Fruit fly (Drosophila melanogaster) whole organism, prepupa: ENCODE measurements around the gene Cpr72Ea.

Experiments
- CG10631 ChIP-seq: fragments of 200-800 bp; sonication (Bioruptor generic); optimal IDR thresholded peaks from 2 replicates; lab custom pipeline; 2016; ENCODE audit warnings: missing biosample characterization, missing genetic modification characterization
- CG10669 ChIP-seq: fragments of 200-800 bp; sonication (Bioruptor generic); optimal IDR thresholded peaks from 3 replicates; lab custom pipeline; 2018; ENCODE audit warnings: missing biosample characterization, mild to moderate bottlenecking, missing genetic modification characterization, moderate library complexity
- CG11762 ChIP-seq: fragments of 200-800 bp; sonication (Bioruptor generic); optimal IDR thresholded peaks from 3 replicates; lab custom pipeline; 2016; ENCODE audit warnings: missing biosample characterization, missing genetic modification characterization; ENCODE audit not compliant: insufficient read depth
- CG11902 ChIP-seq: fragments of 200-800 bp; sonication (Bioruptor generic); optimal IDR thresholded peaks from 3 replicates; lab custom pipeline; 2016; ENCODE audit warnings: missing biosample characterization, missing genetic modification characterization
- CG15336 ChIP-seq: fragments of 200-800 bp; sonication (Bioruptor generic); IDR thresholded peaks from 2 replicates; pipeline ENCODE4 v1.3.6; 2022; ENCODE audit warnings: missing biosample characterization, missing genetic modification characterization
- CG1621 ChIP-seq: fragments of 200-800 bp; sonication (Bioruptor generic); optimal IDR thresholded peaks from 3 replicates; lab custom pipeline; 2018; ENCODE audit warnings: missing biosample characterization, mild to moderate bottlenecking, missing genetic modification characterization
- CG16779 ChIP-seq: fragments of 200-800 bp; sonication (Bioruptor generic); optimal IDR thresholded peaks from 3 replicates; lab custom pipeline; 2017; ENCODE audit warnings: missing biosample characterization, mild to moderate bottlenecking, missing genetic modification characterization
- CG3032 ChIP-seq: fragments of 200-800 bp; optimal IDR thresholded peaks from 2 replicates; lab custom pipeline; 2019; ENCODE audit warnings: missing biosample characterization, mild to moderate bottlenecking, missing genetic modification characterization, moderate library complexity
- CG31627 ChIP-seq: fragments of 200-800 bp; sonication (Bioruptor generic); optimal IDR thresholded peaks from 3 replicates; lab custom pipeline; 2016; ENCODE audit warnings: missing biosample characterization, missing genetic modification characterization
- CG32006 ChIP-seq: fragments of 200-800 bp; sonication (Bioruptor generic); optimal IDR thresholded peaks from 3 replicates; lab custom pipeline; 2017; ENCODE audit warnings: missing biosample characterization, mild to moderate bottlenecking, missing genetic modification characterization
- CG34406 ChIP-seq: fragments of 200-800 bp; sonication (Bioruptor generic); optimal IDR thresholded peaks from 3 replicates; lab custom pipeline; 2016; ENCODE audit warnings: missing biosample characterization, missing genetic modification characterization
- CG3919 ChIP-seq: fragments of 200-800 bp; sonication (Bioruptor generic); optimal IDR thresholded peaks from 3 replicates; lab custom pipeline; 2016; ENCODE audit warnings: missing biosample characterization, missing genetic modification characterization
- CG6163 ChIP-seq: fragments of 200-800 bp; sonication (Bioruptor generic); IDR thresholded peaks from 3 replicates; pipeline ENCODE4 v1.3.6; 2022; ENCODE audit warnings: missing biosample characterization, missing genetic modification characterization
- CG6276 ChIP-seq: fragments of 200-800 bp; sonication (Bioruptor generic); optimal IDR thresholded peaks from 2 replicates; lab custom pipeline; 2017; ENCODE audit warnings: missing biosample characterization, mild to moderate bottlenecking, missing genetic modification characterization
- CG6792 ChIP-seq: fragments of 200-800 bp; sonication (Bioruptor generic); optimal IDR thresholded peaks from 3 replicates; lab custom pipeline; 2016; ENCODE audit warnings: missing biosample characterization, missing genetic modification characterization
- CG6808 ChIP-seq: fragments of 200-800 bp; sonication (Bioruptor generic); optimal IDR thresholded peaks from 3 replicates; lab custom pipeline; 2017; ENCODE audit warnings: missing biosample characterization, missing genetic modification characterization, mild to moderate bottlenecking, moderate library complexity, missing genetic modification reagents
- CG6854 ChIP-seq: fragments of 200-800 bp; sonication (Bioruptor generic); optimal IDR thresholded peaks from 2 replicates; lab custom pipeline; 2017; ENCODE audit warnings: missing biosample characterization, mild to moderate bottlenecking, missing genetic modification characterization
- CG7368 ChIP-seq: fragments of 200-800 bp; sonication (Bioruptor generic); optimal IDR thresholded peaks from 3 replicates; lab custom pipeline; 2016; ENCODE audit warnings: missing biosample characterization, missing genetic modification characterization
- CG8119 ChIP-seq: fragments of 200-800 bp; sonication (Bioruptor generic); IDR thresholded peaks from 3 replicates; pipeline ENCODE4 v1.3.6; 2022; ENCODE audit warnings: missing biosample characterization, missing genetic modification characterization
- CG8319 ChIP-seq: fragments of 200-800 bp; sonication (Bioruptor generic); optimal IDR thresholded peaks from 3 replicates; lab custom pipeline; 2016; ENCODE audit warnings: missing biosample characterization, missing genetic modification characterization
- CG8632 ChIP-seq: fragments of 200-800 bp; sonication (Bioruptor generic); optimal IDR thresholded peaks from 3 replicates; lab custom pipeline; 2016; ENCODE audit warnings: missing biosample characterization, missing genetic modification characterization
- CG9139 ChIP-seq: fragments of 200-800 bp; sonication (Bioruptor generic); optimal IDR thresholded peaks from 3 replicates; lab custom pipeline; 2017; ENCODE audit warnings: missing biosample characterization, mild to moderate bottlenecking, missing genetic modification characterization
- Eip75B ChIP-seq: fragments of 200-800 bp; sonication (Bioruptor generic); optimal IDR thresholded peaks from 3 replicates; lab custom pipeline; 2016; ENCODE audit warnings: missing biosample characterization, missing genetic modification characterization
- Eip78C ChIP-seq: fragments of 200-800 bp; sonication (Bioruptor generic); peaks from one replicate; lab custom pipeline; 2016; ENCODE audit warnings: missing biosample characterization, missing genetic modification characterization
- Eip93F ChIP-seq: fragments of 200-800 bp; sonication (Bioruptor generic); optimal IDR thresholded peaks from 2 replicates; lab custom pipeline; 2016; ENCODE audit warnings: missing biosample characterization, mild to moderate bottlenecking, missing genetic modification characterization
- Ets21C ChIP-seq: fragments of 200-800 bp; sonication (Bioruptor generic); optimal IDR thresholded peaks from 3 replicates; lab custom pipeline; 2016; ENCODE audit warnings: missing biosample characterization, missing genetic modification characterization
- Ets96B ChIP-seq: fragments of 200-800 bp; optimal IDR thresholded peaks from 2 replicates; lab custom pipeline; 2019; ENCODE audit warnings: missing biosample characterization, mild to moderate bottlenecking, missing genetic modification characterization, moderate library complexity
- Hr38 ChIP-seq: sonication (Bioruptor generic); optimal IDR thresholded peaks from 2 replicates; lab custom pipeline; 2016; ENCODE audit warnings: missing biosample characterization, missing genetic modification characterization
- Hr39 ChIP-seq: fragments of 200-800 bp; sonication (Bioruptor generic); optimal IDR thresholded peaks from 2 replicates; lab custom pipeline; 2016; ENCODE audit warnings: missing biosample characterization, missing genetic modification characterization
- Hr4 ChIP-seq: fragments of 200-800 bp; sonication (Bioruptor generic); optimal IDR thresholded peaks from 3 replicates; lab custom pipeline; 2016; ENCODE audit warnings: missing biosample characterization, missing genetic modification characterization
- Met ChIP-seq: fragments of 200-800 bp; sonication (Bioruptor generic); optimal IDR thresholded peaks from 3 replicates; lab custom pipeline; 2016; ENCODE audit warnings: missing biosample characterization, missing genetic modification characterization
- OdsH ChIP-seq: fragments of 200-800 bp; sonication (Bioruptor generic); optimal IDR thresholded peaks from 3 replicates; lab custom pipeline; 2016; ENCODE audit warnings: missing biosample characterization, missing genetic modification characterization
- Smox ChIP-seq: fragments of 200-800 bp; sonication (Bioruptor generic); optimal IDR thresholded peaks from 3 replicates; lab custom pipeline; 2016; ENCODE audit warnings: missing biosample characterization, missing genetic modification characterization
- Sox102F ChIP-seq: fragments of 200-800 bp; sonication (Bioruptor generic); optimal IDR thresholded peaks from 2 replicates; lab custom pipeline; 2016; ENCODE audit warnings: missing biosample characterization, mild to moderate bottlenecking, missing genetic modification characterization
- Sox14 ChIP-seq: fragments of 200-800 bp; sonication (Bioruptor generic); optimal IDR thresholded peaks from 3 replicates; lab custom pipeline; 2016; ENCODE audit warnings: missing biosample characterization, missing genetic modification characterization
- Sox15 ChIP-seq: fragments of 200-800 bp; sonication (Bioruptor generic); optimal IDR thresholded peaks from 3 replicates; lab custom pipeline; 2016; ENCODE audit warnings: missing biosample characterization, missing genetic modification characterization
- achi ChIP-seq: fragments of 200-800 bp; sonication (Bioruptor generic); optimal IDR thresholded peaks from 3 replicates; lab custom pipeline; 2016; ENCODE audit warnings: missing biosample characterization, missing genetic modification characterization
- acj6 ChIP-seq: fragments of 200-800 bp; sonication (Bioruptor generic); optimal IDR thresholded peaks from 3 replicates; lab custom pipeline; 2016; ENCODE audit warnings: missing biosample characterization, missing genetic modification characterization
- cyc ChIP-seq: fragments of 200-800 bp; sonication (Bioruptor generic); optimal IDR thresholded peaks from 3 replicates; lab custom pipeline; 2016; ENCODE audit warnings: missing biosample characterization, missing genetic modification characterization
- dac ChIP-seq: fragments of 200-800 bp; sonication (Bioruptor generic); optimal IDR thresholded peaks from 2 replicates; lab custom pipeline; 2017; ENCODE audit warnings: missing biosample characterization, mild to moderate bottlenecking, missing genetic modification characterization
- dsx ChIP-seq: fragments of 200-800 bp; optimal IDR thresholded peaks from 3 replicates; lab custom pipeline; 2019; ENCODE audit warnings: missing biosample characterization, mild to moderate bottlenecking, missing genetic modification characterization, moderate library complexity; ENCODE audit not compliant: poor library complexity, severe bottlenecking
- eg ChIP-seq: fragments of 200-800 bp; sonication (Bioruptor generic); IDR thresholded peaks from 3 replicates; pipeline ENCODE4 v1.3.6; 2022; ENCODE audit warnings: missing biosample characterization, missing genetic modification characterization
- fd59A ChIP-seq: fragments of 200-800 bp; sonication (Bioruptor generic); optimal IDR thresholded peaks from 2 replicates; lab custom pipeline; 2017; ENCODE audit warnings: missing biosample characterization, mild to moderate bottlenecking, missing genetic modification characterization, missing genetic modification reagents
- fd85E ChIP-seq: fragments of 200-800 bp; sonication (Bioruptor generic); optimal IDR thresholded peaks from 3 replicates; lab custom pipeline; 2016; ENCODE audit warnings: missing biosample characterization, missing genetic modification characterization
- fkh ChIP-seq: fragments of 200-800 bp; sonication (Bioruptor generic); optimal IDR thresholded peaks from 3 replicates; lab custom pipeline; 2017; ENCODE audit warnings: missing biosample characterization, mild to moderate bottlenecking, missing genetic modification characterization, moderate library complexity
- lz ChIP-seq: fragments of 200-800 bp; sonication (Bioruptor generic); optimal IDR thresholded peaks from 3 replicates; lab custom pipeline; 2016; ENCODE audit warnings: missing biosample characterization, missing genetic modification characterization
- net ChIP-seq: fragments of 200-800 bp; sonication (Bioruptor generic); optimal IDR thresholded peaks from 3 replicates; lab custom pipeline; 2016; ENCODE audit warnings: missing biosample characterization, missing genetic modification characterization
- pdm3 ChIP-seq: fragments of 200-800 bp; sonication (Bioruptor generic); optimal IDR thresholded peaks from 3 replicates; lab custom pipeline; 2016; ENCODE audit warnings: missing biosample characterization, missing genetic modification characterization
- salr ChIP-seq, 2 experiments: fragments of 200-800 bp; sonication (Bioruptor generic); optimal IDR thresholded peaks; 3 replicates each; lab custom pipeline; 2016 to 2018; ENCODE audit warnings: missing biosample characterization in 2 of 2, missing genetic modification characterization in 2 of 2, mild to moderate bottlenecking in 1 of 2
- ss ChIP-seq, 2 experiments: fragments of 200-800 bp; sonication (Bioruptor generic); optimal IDR thresholded peaks; 2 replicates in 1 of 2; 3 replicates in 1 of 2; lab custom pipeline; 2017 to 2018; ENCODE audit warnings: mild to moderate bottlenecking in 2 of 2, missing biosample characterization in 2 of 2, missing genetic modification characterization in 2 of 2, moderate library complexity in 1 of 2
- svp ChIP-seq: fragments of 200-800 bp; sonication (Bioruptor generic); peaks from one replicate; lab custom pipeline; 2016; ENCODE audit warnings: missing biosample characterization, missing genetic modification characterization
- topi ChIP-seq: fragments of 200-800 bp; sonication (Bioruptor generic); optimal IDR thresholded peaks from 3 replicates; lab custom pipeline; 2016; ENCODE audit warnings: missing biosample characterization, missing genetic modification characterization
- vri ChIP-seq: fragments of 200-800 bp; sonication (Bioruptor generic); optimal IDR thresholded peaks from 3 replicates; lab custom pipeline; 2016; ENCODE audit warnings: missing biosample characterization, mild to moderate bottlenecking, missing genetic modification characterization

Cpr72Ea gene

dm6 chr3L:16362119-16362653 is at the start of gene Cpr72Ea:
TSS of gene Cpr72Ea (plus strand) at chr3L:16362603.
- TF ChIP-seq Ets21C (GFP tag; lab: Kevin White, UChicago), result no peak
- no peak for TF ChIP-seq CG6276 (GFP tag; lab: Kevin White, UChicago)
- TF ChIP-seq CG3919, result no peak
- no peak for TF ChIP-seq CG6792 (GFP tag; lab: Kevin White, UChicago)
- no peak for TF ChIP-seq salr (GFP tag; optimal IDR thresholded peaks at IDR 0.05; lab: Kevin White, UChicago)
- TF ChIP-seq Ets96B (tag; lab: Kevin White, UChicago), result peak; percentile 37
- no peak for TF ChIP-seq OdsH (GFP tag; lab: Kevin White, UChicago)
- TF ChIP-seq CG11902 (GFP tag; lab: Kevin White, UChicago), result no peak
- no peak for TF ChIP-seq Hr38 (GFP tag; lab: Kevin White, UChicago)
- no peak for TF ChIP-seq CG15336 (GFP tag; lab: Robert Waterston, UW)
- TF ChIP-seq CG9139 (GFP tag; lab: Kevin White, UChicago), result no peak
- no peak for TF ChIP-seq CG7368 (GFP tag; lab: Kevin White, UChicago)
- TF ChIP-seq Eip93F, result no peak
- peak; percentile 31 for TF ChIP-seq Eip78C (GFP tag; lab: Kevin White, UChicago)
- TF ChIP-seq dac (GFP tag; lab: Kevin White, UChicago), result no peak
- TF ChIP-seq Hr39 (GFP tag; lab: Kevin White, UChicago), result no peak
- TF ChIP-seq achi (GFP tag; lab: Kevin White, UChicago), result no peak
- no peak for TF ChIP-seq CG16779 (tag; lab: Kevin White, UChicago)
- no peak for TF ChIP-seq cyc
- no peak for TF ChIP-seq lz
- peak; percentile 52 for TF ChIP-seq CG6808 (GFP tag; lab: Kevin White, UChicago)
- no peak for TF ChIP-seq fd85E
- no peak for TF ChIP-seq CG1621
- TF ChIP-seq ss (GFP tag; optimal IDR thresholded peaks at IDR 0.05; lab: Kevin White, UChicago), result peak; percentile 4 to 36
- TF ChIP-seq Sox14, result no peak
- no peak for TF ChIP-seq Sox102F
- no peak for TF ChIP-seq vri (GFP tag; lab: Kevin White, UChicago)
- TF ChIP-seq Sox15 (GFP tag; lab: Kevin White, UChicago), result no peak
- no peak for TF ChIP-seq CG11762 (GFP tag; lab: Kevin White, UChicago)
- peak; percentile 66 for TF ChIP-seq CG3032 (tag; lab: Kevin White, UChicago)
- no peak for TF ChIP-seq Met (GFP tag; lab: Kevin White, UChicago)
- TF ChIP-seq CG6854, result no peak
- no peak for TF ChIP-seq fkh (GFP tag; lab: Kevin White, UChicago)
- no peak for TF ChIP-seq Hr4
- no peak for TF ChIP-seq Eip75B (GFP tag; lab: Kevin White, UChicago)
- TF ChIP-seq CG8632 (GFP tag; lab: Kevin White, UChicago), result no peak
- no peak for TF ChIP-seq topi (GFP tag; lab: Kevin White, UChicago)
- no peak for TF ChIP-seq CG10669 (GFP tag; lab: Kevin White, UChicago)
- no peak for TF ChIP-seq net (GFP tag; lab: Kevin White, UChicago)
- no peak for TF ChIP-seq CG8319
- peak; percentile 46 for TF ChIP-seq dsx (GFP tag; lab: Kevin White, UChicago)
- TF ChIP-seq acj6 (GFP tag; lab: Kevin White, UChicago), result no peak
- TF ChIP-seq CG32006 (GFP tag; lab: Kevin White, UChicago), result no peak
- TF ChIP-seq Smox (GFP tag; lab: Kevin White, UChicago), result no peak
- no peak for TF ChIP-seq eg
- TF ChIP-seq CG8119 (GFP tag; lab: Robert Waterston, UW), result no peak
- TF ChIP-seq CG34406, result no peak
- peak; percentile 14 for TF ChIP-seq fd59A
- TF ChIP-seq CG31627 (GFP tag; lab: Kevin White, UChicago), result no peak
- no peak for TF ChIP-seq pdm3 (GFP tag; lab: Kevin White, UChicago)
- TF ChIP-seq CG6163 (GFP tag; lab: Robert Waterston, UW), result no peak
- TF ChIP-seq CG10631, result peak; percentile 6
- no peak for TF ChIP-seq svp
